Worm (Caenorhabditis elegans): ENCODE data around the gene dhs-27.

The dhs-27 gene

ce11 chrX:3399917-3400316, 14.6 kb downstream of the dhs-27 start, which contains the start of gene cht-1:
TSS of gene cht-1 (minus strand) at chrX:3400017.
- TF ChIP-seq hlh-1 (tag; optimal IDR thresholded peaks at IDR 0.05) (no peak), mep-1 (tag; optimal IDR thresholded peaks at IDR 0.05) (no peak), sem-2 (GFP tag; optimal IDR thresholded peaks at IDR 0.05) (no peak), tbx-8 (GFP tag; optimal IDR thresholded peaks at IDR 0.05) (no peak), unc-120 (tag; optimal IDR thresholded peaks at IDR 0.05; ENCODE audit: poor library complexity, severe bottlenecking) (no peak), nhr-28 (tag; optimal IDR thresholded peaks at IDR 0.05) (no peak), drap-1 (GFP tag; optimal IDR thresholded peaks at IDR 0.05) (no peak), zip-8 (tag; optimal IDR thresholded peaks at IDR 0.05) (no peak), mab-5 (tag; optimal IDR thresholded peaks at IDR 0.05) (no peak)

ce11 chrX:3396735-3397134, 17.8 kb downstream of the dhs-27 start:
- TF ChIP-seq elt-1 (tag; optimal IDR thresholded peaks at IDR 0.05; ENCODE audit: borderline replicate concordance, insufficient read depth), result peak; percentile 83
- no peak for TF ChIP-seq ceh-43 (GFP tag; optimal IDR thresholded peaks at IDR 0.05)
- TF ChIP-seq unc-120 (tag; optimal IDR thresholded peaks at IDR 0.05; ENCODE audit: poor library complexity, severe bottlenecking), result no peak

ce11 chrX:3393562-3393961, 20.9 kb downstream of the dhs-27 start, which contains the start of gene slcf-2:
TSS of gene slcf-2 (plus strand) at chrX:3393862.
- TF ChIP-seq mep-1 (tag; optimal IDR thresholded peaks at IDR 0.05), result no peak
- TF ChIP-seq mls-2 (tag; optimal IDR thresholded peaks at IDR 0.05), result no peak
- TF ChIP-seq tbx-8 (GFP tag; optimal IDR thresholded peaks at IDR 0.05), result no peak

ce11 chrX:3385362-3385761, 29.1 kb downstream of the dhs-27 start, which contains the start of gene acp-1:
TSS of gene acp-1 (minus strand) at chrX:3385462.
- no peak for TF ChIP-seq lin-13 (tag; optimal IDR thresholded peaks at IDR 0.05)
- TF ChIP-seq sptf-1 (tag; optimal IDR thresholded peaks at IDR 0.05), result no peak
- no peak for TF ChIP-seq ceh-39 (tag; optimal IDR thresholded peaks at IDR 0.05)
- no peak for TF ChIP-seq ceh-83 (GFP tag; optimal IDR thresholded peaks at IDR 0.05)
- no peak for TF ChIP-seq nhr-12 (tag; optimal IDR thresholded peaks at IDR 0.05)
- TF ChIP-seq nhr-2 (tag; optimal IDR thresholded peaks at IDR 0.05), result no peak

- TF ChIP-seq lin-32 (GFP tag; optimal IDR thresholded peaks at IDR 0.05), result no peak
- no peak for TF ChIP-seq ces-1 (GFP tag; optimal IDR thresholded peaks at IDR 0.05)
- TF ChIP-seq tbx-8 (GFP tag; optimal IDR thresholded peaks at IDR 0.05), result no peak
Measured at ce11 chrX:3380167-3380566, 34.3 kb downstream of the dhs-27 start, which contains the start of gene ZK563.7. TSS of gene ZK563.7 (plus strand) at chrX:3380467.

ce11 chrX:3379114-3379513, 35.4 kb downstream of the dhs-27 start, which contains the start of gene sorf-1:
TSS of gene sorf-1 (minus strand) at chrX:3379248.
- TF ChIP-seq mep-1 (tag; optimal IDR thresholded peaks at IDR 0.05) (peak; percentile 13), mls-2 (tag; optimal IDR thresholded peaks at IDR 0.05) (no peak), pha-4 (tag; optimal IDR thresholded peaks at IDR 0.05) (peak; percentile 13), nhr-2 (tag; optimal IDR thresholded peaks at IDR 0.05) (no peak)

ce11 chrX:3375320-3375719, 39.2 kb downstream of the dhs-27 start:
- TF ChIP-seq pha-4 (tag; optimal IDR thresholded peaks at IDR 0.05), result no peak
- no peak for TF ChIP-seq nhr-2 (tag; optimal IDR thresholded peaks at IDR 0.05)
- no peak for TF ChIP-seq snpc-4 (tag; optimal IDR thresholded peaks at IDR 0.05)
- no peak for TF ChIP-seq elt-1 (tag; optimal IDR thresholded peaks at IDR 0.05; ENCODE audit: borderline replicate concordance, insufficient read depth)
- no peak for TF ChIP-seq mls-2 (tag; optimal IDR thresholded peaks at IDR 0.05)
- TF ChIP-seq flh-1 (GFP tag; optimal IDR thresholded peaks at IDR 0.05), result no peak
- TF ChIP-seq nhr-237 (tag; optimal IDR thresholded peaks at IDR 0.05), result no peak
- no peak for TF ChIP-seq hlh-1 (tag; optimal IDR thresholded peaks at IDR 0.05)
- TF ChIP-seq unc-39 (tag; optimal IDR thresholded peaks at IDR 0.05), result no peak
- no peak for TF ChIP-seq nhr-76 (tag; optimal IDR thresholded peaks at IDR 0.05)
- TF ChIP-seq ceh-43 (GFP tag; optimal IDR thresholded peaks at IDR 0.05), result no peak
- no peak for TF ChIP-seq tbx-8 (GFP tag; optimal IDR thresholded peaks at IDR 0.05)
- no peak for TF ChIP-seq blmp-1 (tag; optimal IDR thresholded peaks at IDR 0.05)

All from whole organism, mixed stage, embryonic.